Worm (Caenorhabditis elegans) whole organism, L1 larva: ENCODE results near the gene oac-14.

Experiments
- F16B12.6 ChIP-seq: fragments of 150-350 bp; optimal IDR thresholded peaks from 2 replicates; lab custom pipeline; 2014; ENCODE audit warnings: missing biosample characterization, missing genetic modification characterization
- aha-1 ChIP-seq: fragments of 150-350 bp; optimal IDR thresholded peaks from 2 replicates; lab custom pipeline; 2014; ENCODE audit warnings: missing biosample characterization, missing genetic modification characterization
- ama-1 ChIP-seq: fragments of 150-350 bp; optimal IDR thresholded peaks from 2 replicates; lab custom pipeline; 2014
- blmp-1 ChIP-seq: fragments of 150-350 bp; optimal IDR thresholded peaks from 2 replicates; lab custom pipeline; 2014; ENCODE audit warnings: missing biosample characterization, missing genetic modification characterization
- efl-1 ChIP-seq, 4 experiments: fragments of 150-350 bp; optimal IDR thresholded peaks in 3 of 4; peaks in 1 of 4; 1 replicate in 1 of 4; 2 replicates in 3 of 4; lab custom pipeline; 2014; ENCODE audit warnings: missing biosample characterization in 2 of 4, missing genetic modification characterization in 2 of 4, missing genetic modification reagents in 2 of 4
- egl-27 ChIP-seq, 2 experiments: fragments of 150-350 bp in 1 of 2; sonication (generic microtip); optimal IDR thresholded peaks; 3 replicates each; lab custom pipeline; 2017 to 2018; ENCODE audit warnings: missing biosample characterization in 2 of 2, missing genetic modification characterization in 2 of 2, missing genetic modification reagents in 2 of 2
- lin-15B ChIP-seq: fragments of 150-350 bp; sonication (generic microtip); optimal IDR thresholded peaks from 3 replicates; lab custom pipeline; 2014; ENCODE audit warnings: missing biosample characterization, missing genetic modification characterization
- nhr-76 ChIP-seq: sonication (generic microtip); optimal IDR thresholded peaks from 2 replicates; lab custom pipeline; 2017; ENCODE audit warnings: missing biosample characterization, missing genetic modification characterization
- snpc-4 ChIP-seq: fragments of 150-350 bp; optimal IDR thresholded peaks from 2 replicates; lab custom pipeline; 2014; ENCODE audit warnings: missing biosample characterization, missing genetic modification characterization
- sup-37 ChIP-seq: fragments of 200-800 bp; sonication (Bioruptor generic); optimal IDR thresholded peaks from 2 replicates; lab custom pipeline; 2018; ENCODE audit warnings: mild to moderate bottlenecking, missing genetic modification characterization, missing compliant biosample characterization
- unc-62 ChIP-seq: fragments of 150-350 bp; optimal IDR thresholded peaks from 2 replicates; lab custom pipeline; 2014; ENCODE audit warnings: missing biosample characterization, missing genetic modification reagents, missing genetic modification characterization
- ztf-11 ChIP-seq, 2 experiments: sonication (generic microtip); optimal IDR thresholded peaks; 2 replicates each; lab custom pipeline; 2016 to 2017; ENCODE audit warnings: missing genetic modification characterization in 2 of 2, missing biosample characterization in 1 of 2, missing compliant biosample characterization in 1 of 2

DNA sequence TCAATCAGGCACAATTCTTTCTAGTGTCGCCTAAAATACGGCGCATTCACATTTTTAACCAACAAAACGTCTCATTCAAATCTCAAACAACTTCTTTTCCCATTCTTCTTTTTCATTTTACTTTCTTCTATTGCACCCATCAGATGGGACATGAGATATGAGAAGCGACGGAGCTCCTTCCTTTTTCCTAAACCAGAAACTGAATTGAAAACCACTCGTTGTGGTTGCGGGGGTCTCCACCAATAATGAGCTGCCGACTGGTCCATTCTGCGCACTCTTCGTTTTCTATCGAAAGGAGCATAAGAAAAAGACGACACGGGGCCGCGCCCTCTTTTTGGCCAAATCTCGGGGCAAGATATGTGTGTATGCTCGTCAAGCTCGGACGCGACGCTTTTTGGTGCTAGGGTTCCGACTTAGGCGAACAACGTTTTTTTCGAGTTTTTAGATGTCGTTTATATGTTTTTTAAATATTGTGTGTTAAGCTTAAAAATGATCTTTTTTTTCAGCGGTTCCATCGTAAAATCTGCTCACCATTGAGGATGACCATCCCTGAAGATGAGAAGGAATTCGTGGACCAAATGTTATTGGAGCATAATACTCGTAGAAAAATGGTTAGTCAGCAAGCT is 12.6 kb upstream of the oac-14 start, which contains the start of gene F09B9.5:
- TF ChIP-seq unc-62 (no peak), snpc-4 (tag; lab: Kevin White, UChicago) (no peak), ama-1 (lab: Kevin White, UChicago) (no peak), lin-15B (no peak), egl-27 (tag; optimal IDR thresholded peaks at IDR 0.05; lab: Kevin White, UChicago) (no peak), F16B12.6 (tag; lab: Kevin White, UChicago) (no peak), nhr-76 (no peak), efl-1 (optimal IDR thresholded peaks at IDR 0.05; lab: Kevin White, UChicago) (no peak), efl-1 (GFP tag; optimal IDR thresholded peaks at IDR 0.05 in 1 of 2; lab: Kevin White, UChicago) (peak in 1 of 2 experiments; percentile 43), sup-37 (GFP tag; lab: Kevin White, UChicago) (no peak), aha-1 (tag; lab: Kevin White, UChicago) (no peak), ztf-11 (tag; optimal IDR thresholded peaks at IDR 0.05; lab: Kevin White, UChicago) (no peak), blmp-1 (no peak)
